Fruit fly (Drosophila melanogaster) whole organism, embryonic: ENCODE results near the gene mop.

Experiments used
- B-H1 ChIP-seq: fragments of 200-800 bp; sonication (Bioruptor generic); IDR thresholded peaks from 3 replicates; pipeline ENCODE4 v1.3.6; 2022; ENCODE audit warnings: missing biosample characterization, missing genetic modification characterization
- B-H2 ChIP-seq: fragments of 200-800 bp; sonication (Bioruptor generic); optimal IDR thresholded peaks from 2 replicates; lab custom pipeline; 2018; ENCODE audit warnings: missing biosample characterization, mild to moderate bottlenecking, missing genetic modification characterization
- Blimp-1 ChIP-seq: fragments of 200-800 bp; sonication (Bioruptor generic); optimal IDR thresholded peaks from 3 replicates; lab custom pipeline; 2018; ENCODE audit warnings: missing biosample characterization, missing genetic modification characterization, mild to moderate bottlenecking, moderate library complexity, missing genetic modification reagents
- CG10209 ChIP-seq: fragments of 200-800 bp; sonication (Bioruptor generic); optimal IDR thresholded peaks from 3 replicates; lab custom pipeline; 2017; ENCODE audit warnings: missing biosample characterization, mild to moderate bottlenecking, missing genetic modification characterization, missing genetic modification reagents
- CG10654 ChIP-seq: fragments of 200-800 bp; sonication (Bioruptor generic); optimal IDR thresholded peaks from 2 replicates; lab custom pipeline; 2016; ENCODE audit warnings: missing biosample characterization, missing genetic modification characterization
- CG10959 ChIP-seq: fragments of 200-800 bp; sonication (Bioruptor generic); IDR thresholded peaks from 2 replicates; pipeline ENCODE4 v1.3.6; 2022; ENCODE audit warnings: missing biosample characterization, missing genetic modification characterization
- CG11695 ChIP-seq: fragments of 200-800 bp; sonication (Bioruptor generic); IDR thresholded peaks from 3 replicates; pipeline ENCODE4 v1.3.6; 2022; ENCODE audit warnings: missing biosample characterization, missing genetic modification characterization
- CG12219 ChIP-seq: fragments of 200-800 bp; sonication (Bioruptor generic); optimal IDR thresholded peaks from 3 replicates; lab custom pipeline; 2018; ENCODE audit warnings: missing biosample characterization, mild to moderate bottlenecking, missing genetic modification characterization
- CG17186 ChIP-seq: fragments of 200-800 bp; sonication (Bioruptor generic); optimal IDR thresholded peaks from 3 replicates; lab custom pipeline; 2017; ENCODE audit warnings: missing biosample characterization, missing genetic modification reagents, missing genetic modification characterization
- CG17385 ChIP-seq: fragments of 200-800 bp; sonication (Bioruptor generic); optimal IDR thresholded peaks from 3 replicates; lab custom pipeline; 2018; ENCODE audit warnings: missing biosample characterization, mild to moderate bottlenecking, missing genetic modification characterization
- CG2129 ChIP-seq: fragments of 200-800 bp; sonication (Bioruptor generic); IDR thresholded peaks from 2 replicates; pipeline ENCODE4 v1.3.6; 2022; ENCODE audit warnings: missing biosample characterization, missing genetic modification characterization; ENCODE audit not compliant: partially characterized antibody
- CG3163 ChIP-seq: fragments of 200-800 bp; sonication (Bioruptor generic); optimal IDR thresholded peaks from 3 replicates; lab custom pipeline; 2016; ENCODE audit warnings: missing biosample characterization, missing genetic modification characterization
- CG4707 ChIP-seq: fragments of 200-800 bp; sonication (Bioruptor generic); optimal IDR thresholded peaks from 2 replicates; lab custom pipeline; 2018; ENCODE audit warnings: missing biosample characterization, mild to moderate bottlenecking, missing genetic modification characterization, moderate library complexity
- CG5180 ChIP-seq: fragments of 200-800 bp; sonication (Bioruptor generic); optimal IDR thresholded peaks from 3 replicates; lab custom pipeline; 2017; ENCODE audit warnings: missing biosample characterization, missing genetic modification characterization, mild to moderate bottlenecking, moderate library complexity, missing genetic modification reagents
- CG6683 ChIP-seq: fragments of 200-800 bp; sonication (Bioruptor generic); optimal IDR thresholded peaks from 2 replicates; lab custom pipeline; 2017; ENCODE audit warnings: missing biosample characterization, mild to moderate bottlenecking, missing genetic modification characterization, missing genetic modification reagents
- CG7745 ChIP-seq: fragments of 200-800 bp; sonication (Bioruptor generic); optimal IDR thresholded peaks from 2 replicates; lab custom pipeline; 2018; ENCODE audit warnings: missing biosample characterization, mild to moderate bottlenecking, missing genetic modification characterization, moderate library complexity
- CG8290 ChIP-seq, 3 experiments: fragments of 200-800 bp; sonication (Bioruptor generic); optimal IDR thresholded peaks; 2 replicates each; lab custom pipeline; 2016 to 2019; ENCODE audit warnings: missing biosample characterization in 3 of 3, missing genetic modification characterization in 3 of 3, mild to moderate bottlenecking in 2 of 3, moderate library complexity in 1 of 3
- CG8359 ChIP-seq: fragments of 200-800 bp; sonication (Bioruptor generic); optimal IDR thresholded peaks from 2 replicates; lab custom pipeline; 2017; ENCODE audit warnings: missing biosample characterization, mild to moderate bottlenecking, missing genetic modification characterization, borderline replicate concordance
- CkIIα-i1 ChIP-seq: fragments of 200-800 bp; sonication (Bioruptor generic); IDR thresholded peaks from 2 replicates; pipeline ENCODE4 v1.3.6; 2022; ENCODE audit warnings: missing biosample characterization, missing genetic modification characterization
- D19A ChIP-seq: fragments of 200-800 bp; optimal IDR thresholded peaks from 3 replicates; lab custom pipeline; 2019; ENCODE audit warnings: missing biosample characterization, mild to moderate bottlenecking, missing genetic modification characterization, moderate library complexity
- Deaf1 ChIP-seq: fragments of 200-800 bp; optimal IDR thresholded peaks from 3 replicates; lab custom pipeline; 2019; ENCODE audit warnings: missing biosample characterization, mild to moderate bottlenecking, missing genetic modification characterization, moderate library complexity
- Fer2 ChIP-seq: fragments of 200-800 bp; sonication (Bioruptor generic); optimal IDR thresholded peaks from 2 replicates; lab custom pipeline; 2018; ENCODE audit warnings: missing biosample characterization, mild to moderate bottlenecking, missing genetic modification characterization, moderate library complexity
- H2.0 ChIP-seq: fragments of 200-800 bp; sonication (Bioruptor generic); IDR thresholded peaks from 2 replicates; pipeline ENCODE4 v1.3.6; 2022; ENCODE audit warnings: missing biosample characterization, missing genetic modification characterization
- Hey ChIP-seq: fragments of 200-800 bp; sonication (Bioruptor generic); optimal IDR thresholded peaks from 3 replicates; lab custom pipeline; 2018; ENCODE audit warnings: missing biosample characterization, mild to moderate bottlenecking, missing genetic modification characterization
- Jarid2 ChIP-seq: fragments of 200-800 bp; sonication (Bioruptor generic); optimal IDR thresholded peaks from 3 replicates; lab custom pipeline; 2017; ENCODE audit warnings: mild to moderate bottlenecking, missing biosample characterization, missing genetic modification reagents, missing genetic modification characterization
- Lpt ChIP-seq: fragments of >200 bp; optimal IDR thresholded peaks from 2 replicates; lab custom pipeline; 2018; ENCODE audit warnings: missing biosample characterization, missing genetic modification characterization
- MBD-R2 ChIP-seq: fragments of 200-800 bp; sonication (Bioruptor generic); IDR thresholded peaks from 2 replicates; pipeline ENCODE4 v1.3.6; 2022; ENCODE audit warnings: missing biosample characterization, missing genetic modification characterization
- Meics ChIP-seq: fragments of 200-800 bp; sonication (Bioruptor generic); optimal IDR thresholded peaks from 2 replicates; lab custom pipeline; 2017; ENCODE audit warnings: missing biosample characterization, mild to moderate bottlenecking, missing genetic modification characterization
- Neu2 ChIP-seq: fragments of 200-800 bp; sonication (Bioruptor generic); optimal IDR thresholded peaks from 3 replicates; lab custom pipeline; 2016; ENCODE audit warnings: missing biosample characterization, missing genetic modification characterization, borderline replicate concordance
- ac ChIP-seq: fragments of 200-800 bp; sonication (Bioruptor generic); optimal IDR thresholded peaks from 3 replicates; lab custom pipeline; 2017; ENCODE audit warnings: missing biosample characterization, mild to moderate bottlenecking, missing genetic modification characterization
- btn ChIP-seq: fragments of 200-800 bp; sonication (Bioruptor generic); optimal IDR thresholded peaks from 2 replicates; lab custom pipeline; 2016; ENCODE audit warnings: missing biosample characterization, missing genetic modification characterization
- corto ChIP-seq: fragments of 200-800 bp; sonication (Bioruptor generic); optimal IDR thresholded peaks from 2 replicates; lab custom pipeline; 2016; ENCODE audit warnings: missing biosample characterization, mild to moderate bottlenecking, missing genetic modification characterization, moderate library complexity
- cwo ChIP-seq: fragments of 200-800 bp; sonication (Bioruptor generic); optimal IDR thresholded peaks from 3 replicates; lab custom pipeline; 2017; ENCODE audit warnings: missing biosample characterization, missing genetic modification characterization, mild to moderate bottlenecking, moderate library complexity, missing genetic modification reagents
- danr ChIP-seq: fragments of 200-800 bp; sonication (Bioruptor generic); IDR thresholded peaks from 2 replicates; pipeline ENCODE4 v1.3.6; 2022; ENCODE audit warnings: missing biosample characterization, missing genetic modification characterization
- disco-r ChIP-seq: fragments of 200-800 bp; sonication (Bioruptor generic); optimal IDR thresholded peaks from 2 replicates; lab custom pipeline; 2016; ENCODE audit warnings: missing biosample characterization, missing genetic modification characterization
- gsb-n ChIP-seq: fragments of 200-800 bp; sonication (Bioruptor generic); optimal IDR thresholded peaks from 3 replicates; lab custom pipeline; 2018; ENCODE audit warnings: missing biosample characterization, mild to moderate bottlenecking, missing genetic modification characterization
- gt ChIP-seq: fragments of 200-800 bp; sonication (Bioruptor generic); IDR thresholded peaks from 2 replicates; pipeline ENCODE4 v1.3.6; 2022; ENCODE audit warnings: missing biosample characterization, missing genetic modification characterization
- jing ChIP-seq: fragments of 200-800 bp; sonication (Bioruptor generic); optimal IDR thresholded peaks from 2 replicates; lab custom pipeline; 2018; ENCODE audit warnings: missing biosample characterization, mild to moderate bottlenecking, missing genetic modification characterization
- lilli ChIP-seq: fragments of 200-800 bp; sonication (Bioruptor generic); optimal IDR thresholded peaks from 3 replicates; lab custom pipeline; 2016; ENCODE audit warnings: missing biosample characterization, missing genetic modification characterization
- mirr ChIP-seq: fragments of 200-800 bp; sonication (Bioruptor generic); optimal IDR thresholded peaks from 3 replicates; lab custom pipeline; 2018; ENCODE audit warnings: missing biosample characterization, mild to moderate bottlenecking, missing genetic modification characterization
- otp ChIP-seq: fragments of 200-800 bp; sonication (Bioruptor generic); IDR thresholded peaks from 3 replicates; pipeline ENCODE4, ENCODE4 v1.3.6; 2022; ENCODE audit warnings: missing biosample characterization, missing genetic modification characterization
- pan ChIP-seq, 4 experiments: fragments of >200 bp in 3 of 4; fragments of 200-800 bp in 1 of 4; sonication (Bioruptor generic) in 1 of 4; optimal IDR thresholded peaks in 3 of 4; IDR thresholded peaks in 1 of 4; 2 replicates each; pipeline versions ENCODE4 v1.3.6 to Lab custom; 2017 to 2022; ENCODE audit warnings: missing biosample characterization in 2 of 4, missing genetic modification characterization in 2 of 4, mixed read lengths in 1 of 4
- prd ChIP-seq, 3 experiments: fragments of >200 bp in 2 of 3; fragments of 200-800 bp in 1 of 3; sonication (Bioruptor generic) in 1 of 3; optimal IDR thresholded peaks in 2 of 3; IDR thresholded peaks in 1 of 3; 2 replicates in 2 of 3; 3 replicates in 1 of 3; pipeline versions ENCODE4 v1.3.6 to Lab custom; 2017 to 2022; ENCODE audit warnings: missing biosample characterization in 1 of 3, missing genetic modification characterization in 1 of 3
- scrt ChIP-seq: fragments of 200-800 bp; sonication (Bioruptor generic); optimal IDR thresholded peaks from 2 replicates; lab custom pipeline; 2018; ENCODE audit warnings: missing biosample characterization, mild to moderate bottlenecking, missing genetic modification characterization, moderate library complexity
- sim ChIP-seq: fragments of 200-800 bp; sonication (Bioruptor generic); IDR thresholded peaks from 2 replicates; pipeline ENCODE4 v1.3.6; 2022; ENCODE audit warnings: missing biosample characterization, missing genetic modification characterization
- wor ChIP-seq: fragments of 200-800 bp; sonication (Bioruptor generic); IDR thresholded peaks from 2 replicates; pipeline ENCODE4 v1.3.6; 2022; ENCODE audit warnings: missing biosample characterization, missing genetic modification characterization

Gene mop

DNA sequence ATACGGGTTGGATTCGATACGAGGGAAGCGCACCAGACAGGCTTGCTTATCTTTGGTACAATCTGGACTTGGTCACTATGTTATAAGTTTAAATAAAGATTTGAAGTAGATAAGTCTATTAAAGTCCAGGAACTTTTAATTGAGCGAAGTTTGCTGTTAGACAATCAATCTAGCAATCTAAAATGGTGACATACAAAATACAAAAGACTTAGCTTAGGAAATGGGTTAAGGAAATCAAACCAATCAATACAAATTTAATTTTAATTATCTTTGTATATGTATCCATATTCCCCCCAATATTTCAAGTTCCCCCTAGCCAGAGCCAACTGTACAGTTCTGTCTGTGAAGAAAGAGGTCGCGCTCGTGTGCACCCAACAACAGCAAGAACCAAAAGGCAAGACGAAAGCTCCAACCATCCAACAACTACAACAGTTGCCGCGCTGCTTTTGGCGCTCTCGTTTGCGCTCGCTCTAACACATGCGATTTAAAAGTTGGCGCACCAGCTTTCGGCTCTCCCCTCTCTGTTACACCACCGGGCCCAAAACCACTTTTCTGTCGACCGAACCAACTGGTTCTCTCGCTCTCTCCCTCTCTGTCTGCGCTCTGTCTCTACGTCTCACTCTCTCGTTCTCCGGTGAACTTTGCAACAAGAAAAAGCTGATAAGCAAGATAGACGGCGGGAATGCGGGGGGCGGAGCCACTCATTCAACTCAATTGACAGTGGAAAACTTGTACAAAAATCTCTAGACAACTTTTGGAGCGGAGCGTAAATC is 19.8 kb downstream of the mop start (continued):
- TF ChIP-seq btn (GFP tag; lab: Kevin White, UChicago) (no peak), Blimp-1 (GFP tag; lab: Kevin White, UChicago) (peak; percentile 77), prd (optimal IDR thresholded peaks at IDR 0.05; lab: Kevin White, UChicago) (no peak), prd (GFP tag; IDR thresholded peaks at IDR 0.05; lab: Robert Waterston, UW) (peak; percentile 88), CG10654 (GFP tag; lab: Kevin White, UChicago) (peak; percentile 72), CG10209 (GFP tag; lab: Kevin White, UChicago) (peak; percentile 93), pan (optimal IDR thresholded peaks at IDR 0.05; lab: Kevin White, UChicago) (no peak), pan (GFP tag; optimal IDR thresholded peaks at IDR 0.05 in 1 of 2, IDR thresholded peaks at IDR 0.05 in 1 of 2) (peak in 1 of 2 experiments; percentile 89), CkIIα-i1 (GFP tag; lab: Robert Waterston, UW) (no peak), B-H1 (peak; percentile 77), otp (GFP tag; lab: Robert Waterston, UW) (no peak), CG2129 (GFP tag; lab: Robert Waterston, UW) (no peak), Lpt (GFP tag; lab: Kevin White, UChicago) (no peak), sim (GFP tag; lab: Robert Waterston, UW) (no peak), D19A (tag; lab: Kevin White, UChicago) (peak; percentile 83), corto (GFP tag; lab: Kevin White, UChicago) (peak; percentile 33), CG17186 (no peak), cwo (peak; percentile 90), CG4707 (peak; percentile 48), MBD-R2 (GFP tag; lab: Robert Waterston, UW) (peak; percentile 40), mirr (peak; percentile 63), wor (GFP tag; lab: Robert Waterston, UW) (peak; percentile 66), danr (GFP tag; lab: Robert Waterston, UW) (peak; percentile 61), Hey (tag; lab: Kevin White, UChicago) (no peak), CG17385 (peak; percentile 81), Meics (GFP tag; lab: Kevin White, UChicago) (peak; percentile 93), H2.0 (GFP tag; lab: Robert Waterston, UW) (peak; percentile 71), disco-r (GFP tag; lab: Kevin White, UChicago) (peak; percentile 74), CG5180 (GFP tag; lab: Kevin White, UChicago) (peak; percentile 80), CG3163 (GFP tag; lab: Kevin White, UChicago) (no peak), CG8290 (GFP tag; optimal IDR thresholded peaks at IDR 0.05; lab: Kevin White, UChicago) (no peak), CG8290 (tag; optimal IDR thresholded peaks at IDR 0.05; lab: Kevin White, UChicago) (peak; percentile 9 to 62), CG11695 (GFP tag; lab: Robert Waterston, UW) (peak; percentile 87; the same call in 2 of the 3 replicates), Deaf1 (tag; lab: Kevin White, UChicago) (peak; percentile 62), ac (GFP tag; lab: Kevin White, UChicago) (peak; percentile 25), jing (no peak), scrt (peak; percentile 53), Neu2 (no peak), Jarid2 (GFP tag; lab: Kevin White, UChicago) (no peak), CG7745 (tag; lab: Kevin White, UChicago) (no peak), CG6683 (GFP tag; lab: Kevin White, UChicago) (peak; percentile 75), gt (0 out of 2 replicates have a peak, but pooled peaks have one; percentile 15), lilli (GFP tag; lab: Kevin White, UChicago) (peak; percentile 83), CG8359 (GFP tag; lab: Kevin White, UChicago) (peak; percentile 71), Fer2 (peak; percentile 76), gsb-n (tag; lab: Kevin White, UChicago) (peak; percentile 40), CG12219 (GFP tag; lab: Kevin White, UChicago) (peak; percentile 80), CG10959 (no peak), B-H2 (GFP tag; lab: Kevin White, UChicago) (peak; percentile 40)
